Fruit fly (Drosophila melanogaster) whole organism, pupa: Measurements from ENCODE around the gene CG12069.

Experiments used
- CG10348 ChIP-seq: fragments of 200-800 bp; sonication (Bioruptor generic); IDR thresholded peaks from 2 replicates; pipeline ENCODE4 v1.3.6; 2022; ENCODE audit warnings: missing biosample characterization, missing genetic modification characterization
- CG12605 ChIP-seq: fragments of 200-800 bp; sonication (Bioruptor generic); IDR thresholded peaks from 2 replicates; pipeline ENCODE4 v1.3.6; 2022; ENCODE audit warnings: missing biosample characterization, missing genetic modification characterization
- CG13204 ChIP-seq: fragments of 200-800 bp; sonication (Bioruptor generic); optimal IDR thresholded peaks from 2 replicates; lab custom pipeline; 2018; ENCODE audit warnings: missing biosample characterization, mild to moderate bottlenecking, missing genetic modification characterization, moderate library complexity
- CG14655 ChIP-seq: fragments of 200-800 bp; sonication (Bioruptor generic); optimal IDR thresholded peaks from 3 replicates; lab custom pipeline; 2017; ENCODE audit warnings: mild to moderate bottlenecking, missing biosample characterization, missing genetic modification reagents, missing genetic modification characterization
- CG15710 ChIP-seq: fragments of 200-800 bp; sonication (Bioruptor generic); optimal IDR thresholded peaks from 2 replicates; lab custom pipeline; 2018; ENCODE audit warnings: missing biosample characterization, mild to moderate bottlenecking, missing genetic modification characterization, moderate library complexity
- CG17806 ChIP-seq: fragments of 200-800 bp; sonication (Bioruptor generic); optimal IDR thresholded peaks from 2 replicates; lab custom pipeline; 2018; ENCODE audit warnings: missing biosample characterization, mild to moderate bottlenecking, missing genetic modification characterization, moderate library complexity
- CG32121 ChIP-seq: fragments of 200-800 bp; sonication (Bioruptor generic); IDR thresholded peaks from 2 replicates; pipeline ENCODE4 v1.3.6; 2022; ENCODE audit warnings: missing biosample characterization, missing genetic modification characterization
- CG34367 ChIP-seq: fragments of 200-800 bp; sonication (Bioruptor generic); optimal IDR thresholded peaks from 2 replicates; lab custom pipeline; 2018; ENCODE audit warnings: missing biosample characterization, mild to moderate bottlenecking, missing genetic modification characterization
- CG4496 ChIP-seq: fragments of 200-800 bp; sonication (Bioruptor generic); IDR thresholded peaks from 3 replicates; pipeline ENCODE4 v1.3.6; 2022; ENCODE audit warnings: missing biosample characterization, missing genetic modification characterization
- CG8159 ChIP-seq: fragments of 200-800 bp; sonication (Bioruptor generic); optimal IDR thresholded peaks from 3 replicates; lab custom pipeline; 2018; ENCODE audit warnings: missing biosample characterization, mild to moderate bottlenecking, missing genetic modification characterization, moderate library complexity
- CG8301 ChIP-seq: fragments of 200-800 bp; sonication (Bioruptor generic); optimal IDR thresholded peaks from 2 replicates; lab custom pipeline; 2018; ENCODE audit warnings: missing biosample characterization, mild to moderate bottlenecking, missing genetic modification characterization
- CG9948 ChIP-seq: fragments of 200-800 bp; sonication (Bioruptor generic); optimal IDR thresholded peaks from 2 replicates; lab custom pipeline; 2018; ENCODE audit warnings: missing biosample characterization, mild to moderate bottlenecking, missing genetic modification characterization, moderate library complexity
- D1 ChIP-seq: fragments of 200-800 bp; sonication (Bioruptor generic); optimal IDR thresholded peaks from 2 replicates; lab custom pipeline; 2018; ENCODE audit warnings: missing biosample characterization, mild to moderate bottlenecking, missing genetic modification characterization, moderate library complexity
- EcR ChIP-seq: fragments of 200-800 bp; sonication (Bioruptor generic); optimal IDR thresholded peaks from 3 replicates; lab custom pipeline; 2019; ENCODE audit warnings: missing biosample characterization, missing genetic modification characterization, mild to moderate bottlenecking, moderate library complexity, missing genetic modification reagents
- Ets98B ChIP-seq: fragments of 200-800 bp; sonication (Bioruptor generic); IDR thresholded peaks from 2 replicates; pipeline ENCODE4 v1.3.6; 2022; ENCODE audit warnings: missing biosample characterization, missing genetic modification characterization
- Pif1A ChIP-seq: fragments of 200-800 bp; sonication (Bioruptor generic); optimal IDR thresholded peaks from 3 replicates; lab custom pipeline; 2016; ENCODE audit warnings: missing biosample characterization, missing genetic modification characterization
- Pif1B ChIP-seq: fragments of 200-800 bp; sonication (Bioruptor generic); optimal IDR thresholded peaks from 3 replicates; lab custom pipeline; 2016; ENCODE audit warnings: missing biosample characterization, missing genetic modification characterization
- Snoo ChIP-seq: fragments of 200-800 bp; sonication (Bioruptor generic); optimal IDR thresholded peaks from 3 replicates; lab custom pipeline; 2017; ENCODE audit warnings: missing biosample characterization, mild to moderate bottlenecking, missing genetic modification characterization, inconsistent platforms
- fd96Ca ChIP-seq: fragments of 200-800 bp; sonication (Bioruptor generic); IDR thresholded peaks from 3 replicates; pipeline ENCODE4 v1.3.6; 2022; ENCODE audit warnings: missing biosample characterization, missing genetic modification characterization
- gl ChIP-seq: fragments of 200-800 bp; sonication (Bioruptor generic); optimal IDR thresholded peaks from 2 replicates; lab custom pipeline; 2018; ENCODE audit warnings: missing biosample characterization, mild to moderate bottlenecking, missing genetic modification characterization
- rn ChIP-seq: fragments of 200-800 bp; sonication (Bioruptor generic); IDR thresholded peaks from 2 replicates; pipeline ENCODE4 v1.3.6; 2022; ENCODE audit warnings: missing biosample characterization, missing genetic modification characterization

Gene CG12069

dm6 chr3R:30710442-30710841 is 15.1 kb upstream of the CG12069 start:
- no peak for TF ChIP-seq fd96Ca (GFP tag; lab: Robert Waterston, UW)
- TF ChIP-seq Snoo (tag; lab: Kevin White, UChicago) = no peak
- no peak for TF ChIP-seq CG10348 (GFP tag; lab: Robert Waterston, UW)
- no peak for TF ChIP-seq CG17806 (tag; lab: Kevin White, UChicago)
- TF ChIP-seq CG12605 (GFP tag; lab: Robert Waterston, UW) = no peak
- TF ChIP-seq CG4496 = no peak
- no peak for TF ChIP-seq Pif1B (GFP tag; lab: Kevin White, UChicago)
- no peak for TF ChIP-seq CG14655 (GFP tag; lab: Kevin White, UChicago)
- no peak for TF ChIP-seq CG32121
- no peak for TF ChIP-seq CG34367 (tag; lab: Kevin White, UChicago)
- no peak for TF ChIP-seq gl (tag; lab: Kevin White, UChicago)
- no peak for TF ChIP-seq rn (GFP tag; lab: Robert Waterston, UW)
- TF ChIP-seq CG8301 = no peak
- no peak for TF ChIP-seq Pif1A (GFP tag; lab: Kevin White, UChicago)
- no peak for TF ChIP-seq CG13204 (GFP tag; lab: Kevin White, UChicago)
- TF ChIP-seq, all 21 proteins: peak for 0

- TF ChIP-seq Snoo (tag; lab: Kevin White, UChicago) (no peak), CG10348 (GFP tag; lab: Robert Waterston, UW) (no peak), CG12605 (GFP tag; lab: Robert Waterston, UW) (no peak), CG14655 (GFP tag; lab: Kevin White, UChicago) (no peak), CG13204 (GFP tag; lab: Kevin White, UChicago) (no peak), gl (tag; lab: Kevin White, UChicago) (no peak), CG15710 (tag; lab: Kevin White, UChicago) (no peak), CG9948 (tag; lab: Kevin White, UChicago) (no peak), CG32121 (no peak), CG8301 (no peak), CG8159 (tag; lab: Kevin White, UChicago) (no peak)
Measured at dm6 chr3R:30709270-30709669, 14.0 kb upstream of the CG12069 start.

dm6 chr3R:30706021-30706420 is 10.7 kb upstream of the CG12069 start, which contains the start of gene CG31010:
TSS of gene CG31010 (minus strand) at chr3R:30706121.
- TF ChIP-seq EcR (GFP tag; lab: Kevin White, UChicago) = no peak
- no peak for TF ChIP-seq CG8159 (tag; lab: Kevin White, UChicago)
- no peak for TF ChIP-seq CG14655 (GFP tag; lab: Kevin White, UChicago)
- TF ChIP-seq CG4496 = no peak

dm6 chr3R:30699165-30699564 is 3.9 kb upstream of the CG12069 start:
- TF ChIP-seq CG8159 (tag; lab: Kevin White, UChicago) = no peak
- no peak for TF ChIP-seq gl (tag; lab: Kevin White, UChicago)
- no peak for TF ChIP-seq CG12605 (GFP tag; lab: Robert Waterston, UW)
- no peak for TF ChIP-seq CG32121
- no peak for TF ChIP-seq CG15710 (tag; lab: Kevin White, UChicago)
- TF ChIP-seq CG13204 (GFP tag; lab: Kevin White, UChicago) = no peak
- no peak for TF ChIP-seq D1 (tag; lab: Kevin White, UChicago)
- TF ChIP-seq Pif1B (GFP tag; lab: Kevin White, UChicago) = no peak
- no peak for TF ChIP-seq Ets98B (GFP tag; lab: Robert Waterston, UW)
- no peak for TF ChIP-seq CG34367 (tag; lab: Kevin White, UChicago)
- TF ChIP-seq CG17806 (tag; lab: Kevin White, UChicago) = no peak
- TF ChIP-seq CG14655 (GFP tag; lab: Kevin White, UChicago) = no peak
- no peak for TF ChIP-seq Snoo (tag; lab: Kevin White, UChicago)
- TF ChIP-seq CG10348 (GFP tag; lab: Robert Waterston, UW) = no peak
- no peak for TF ChIP-seq CG9948 (tag; lab: Kevin White, UChicago)

- no peak for TF ChIP-seq Pif1B (GFP tag; lab: Kevin White, UChicago)
- TF ChIP-seq, all 21 proteins: peak for 0
Measured at dm6 chr3R:30697038-30697437, 1.7 kb upstream of the CG12069 start, which contains the start of gene Pka-C2. TSS of gene Pka-C2 (minus strand) at chr3R:30697138.

- TF ChIP-seq CG34367 (tag; lab: Kevin White, UChicago) (no peak), fd96Ca (GFP tag; lab: Robert Waterston, UW) (peak; percentile 37; the same call in 1 of the 3 replicates), EcR (GFP tag; lab: Kevin White, UChicago) (no peak), gl (tag; lab: Kevin White, UChicago) (no peak), Ets98B (GFP tag; lab: Robert Waterston, UW) (no peak), CG32121 (no peak), rn (GFP tag; lab: Robert Waterston, UW) (no peak), CG17806 (tag; lab: Kevin White, UChicago) (no peak), CG15710 (tag; lab: Kevin White, UChicago) (no peak), CG10348 (GFP tag; lab: Robert Waterston, UW) (no peak), Snoo (tag; lab: Kevin White, UChicago) (no peak), CG9948 (tag; lab: Kevin White, UChicago) (no peak), Pif1B (GFP tag; lab: Kevin White, UChicago) (no peak), Pif1A (GFP tag; lab: Kevin White, UChicago) (no peak), CG13204 (GFP tag; lab: Kevin White, UChicago) (no peak), CG8159 (tag; lab: Kevin White, UChicago) (no peak), CG4496 (0 out of 3 replicates have a peak, but pooled peaks have one; percentile 22), CG8301 (no peak)
Measured at dm6 chr3R:30690251-30690650, 5.0 kb downstream of the CG12069 start, which contains the start of gene Spn100A. TSS of gene Spn100A (plus strand) at chr3R:30690642.
